Fruit fly (Drosophila melanogaster) whole organism, wandering third instar larva: Measurements from ENCODE around the gene CG2652.

Experiments used
- Abd-B ChIP-seq: fragments of >200 bp; optimal IDR thresholded peaks from 2 replicates; lab custom pipeline; 2017; ENCODE audit warnings: missing biosample characterization, missing genetic modification characterization
- CG32264 ChIP-seq: fragments of 200-800 bp; sonication (Bioruptor generic); optimal IDR thresholded peaks from 2 replicates; lab custom pipeline; 2016; ENCODE audit warnings: missing biosample characterization, missing genetic modification characterization
- CG9705 ChIP-seq: fragments of 200-800 bp; sonication (Bioruptor generic); optimal IDR thresholded peaks from 2 replicates; lab custom pipeline; 2018; ENCODE audit warnings: missing biosample characterization, mild to moderate bottlenecking, missing genetic modification characterization
- CrebA ChIP-seq: fragments of 200-800 bp; sonication (Bioruptor generic); optimal IDR thresholded peaks from 2 replicates; lab custom pipeline; 2016; ENCODE audit warnings: missing biosample characterization, mild to moderate bottlenecking, missing genetic modification characterization, borderline replicate concordance
- Dfd ChIP-seq: fragments of >200 bp; optimal IDR thresholded peaks from 2 replicates; lab custom pipeline; 2017; ENCODE audit warnings: missing biosample characterization, missing genetic modification characterization
- Dif ChIP-seq: fragments of 200-275, 200-300 bp; sonication (Bioruptor generic); optimal IDR thresholded peaks from 2 replicates; lab custom pipeline; 2018; ENCODE audit warnings: missing biosample characterization, missing genetic modification characterization; ENCODE audit not compliant: partially characterized antibody
- GATAd ChIP-seq: sonication (Bioruptor generic); optimal IDR thresholded peaks from 2 replicates; lab custom pipeline; 2016; ENCODE audit warnings: missing biosample characterization, missing genetic modification characterization
- HLH106 ChIP-seq: fragments of 200-800 bp; optimal IDR thresholded peaks from 3 replicates; lab custom pipeline; 2019; ENCODE audit warnings: missing biosample characterization, mild to moderate bottlenecking, missing genetic modification characterization, moderate library complexity
- Hnf4 ChIP-seq: fragments of 200-800 bp; sonication (Bioruptor generic); optimal IDR thresholded peaks from 2 replicates; lab custom pipeline; 2016; ENCODE audit warnings: missing biosample characterization, mild to moderate bottlenecking, missing genetic modification characterization
- Hr78 ChIP-seq: fragments of >200 bp; optimal IDR thresholded peaks from 2 replicates; lab custom pipeline; 2017; ENCODE audit warnings: missing biosample characterization, missing genetic modification characterization
- Hr83 ChIP-seq: fragments of 200-300 bp; sonication (Bioruptor generic); optimal IDR thresholded peaks from 2 replicates; lab custom pipeline; 2016; ENCODE audit warnings: missing biosample characterization, mild to moderate bottlenecking, missing genetic modification characterization, moderate library complexity; ENCODE audit not compliant: poor library complexity, severe bottlenecking
- Jra ChIP-seq: sonication (Bioruptor generic); optimal IDR thresholded peaks from 2 replicates; lab custom pipeline; 2016; ENCODE audit warnings: missing biosample characterization, missing genetic modification characterization
- Mio ChIP-seq: sonication (Bioruptor generic); optimal IDR thresholded peaks from 2 replicates; lab custom pipeline; 2016; ENCODE audit warnings: missing biosample characterization, missing genetic modification characterization
- Myc ChIP-seq: fragments of >200 bp; optimal IDR thresholded peaks from 2 replicates; lab custom pipeline; 2017
- N ChIP-seq: fragments of >200 bp; optimal IDR thresholded peaks from 2 replicates; lab custom pipeline; 2018; ENCODE audit warnings: missing biosample characterization, missing external identifiers, missing genetic modification characterization
- OdsH ChIP-seq: fragments of 200-800 bp; sonication (Bioruptor generic); optimal IDR thresholded peaks from 2 replicates; lab custom pipeline; 2016; ENCODE audit warnings: missing biosample characterization, mild to moderate bottlenecking, missing genetic modification characterization
- Rel ChIP-seq, 2 experiments: fragments of 200-800 bp; sonication (Bioruptor generic) in 1 of 2; optimal IDR thresholded peaks; 2 replicates in 1 of 2; 3 replicates in 1 of 2; lab custom pipeline; 2016 to 2019; ENCODE audit warnings: mild to moderate bottlenecking in 2 of 2, missing biosample characterization in 2 of 2, missing genetic modification characterization in 2 of 2, moderate library complexity in 1 of 2
- Sp1 ChIP-seq: fragments of 200-800 bp; sonication (Bioruptor generic); optimal IDR thresholded peaks from 3 replicates; lab custom pipeline; 2019; ENCODE audit warnings: missing biosample characterization, mild to moderate bottlenecking, missing genetic modification characterization, moderate library complexity
- Vsx2 ChIP-seq: fragments of 200-300, 225-300 bp; sonication (Bioruptor generic); optimal IDR thresholded peaks from 2 replicates; lab custom pipeline; 2018; ENCODE audit warnings: missing biosample characterization, missing genetic modification characterization; ENCODE audit not compliant: partially characterized antibody
- br ChIP-seq: fragments of 200-800 bp; sonication (Bioruptor generic); optimal IDR thresholded peaks from 2 replicates; lab custom pipeline; 2016; ENCODE audit warnings: missing biosample characterization, missing genetic modification characterization
- brk ChIP-seq: fragments of 200-800 bp; sonication (Bioruptor generic); optimal IDR thresholded peaks from 2 replicates; lab custom pipeline; 2016; ENCODE audit warnings: missing biosample characterization, mild to moderate bottlenecking, missing genetic modification characterization
- dl ChIP-seq, 2 experiments: fragments of 175-275, 200-275 bp in 1 of 2; fragments of 200-275 bp in 1 of 2; sonication (Bioruptor generic); optimal IDR thresholded peaks; lab custom pipeline; 2018; ENCODE audit warnings: mild to moderate bottlenecking in 2 of 2, missing biosample characterization in 2 of 2, missing genetic modification characterization in 2 of 2, moderate library complexity in 2 of 2; ENCODE audit not compliant: partially characterized antibody in 2 of 2, insufficient read depth in 1 of 2
- dmrt93B ChIP-seq: fragments of 200-800 bp; sonication (Bioruptor generic); optimal IDR thresholded peaks from 2 replicates; lab custom pipeline; 2018; ENCODE audit warnings: missing biosample characterization, mild to moderate bottlenecking, missing genetic modification characterization
- ey ChIP-seq: fragments of 200-800 bp; sonication (Bioruptor generic); optimal IDR thresholded peaks from 2 replicates; lab custom pipeline; 2016; ENCODE audit warnings: missing biosample characterization, missing genetic modification characterization
- foxo ChIP-seq, 2 experiments: fragments of 200-800 bp; sonication (Bioruptor generic); optimal IDR thresholded peaks; 2 replicates in 1 of 2; 3 replicates in 1 of 2; lab custom pipeline; 2016 to 2017; ENCODE audit warnings: missing biosample characterization in 2 of 2, missing genetic modification characterization in 2 of 2
- fru ChIP-seq: fragments of 200-800 bp; sonication (Bioruptor generic); optimal IDR thresholded peaks from 3 replicates; lab custom pipeline; 2016; ENCODE audit warnings: missing biosample characterization, mild to moderate bottlenecking, missing genetic modification characterization
- h ChIP-seq: fragments of 200-800 bp; sonication (Bioruptor generic); optimal IDR thresholded peaks from 3 replicates; lab custom pipeline; 2016; ENCODE audit warnings: missing biosample characterization, mild to moderate bottlenecking, missing genetic modification characterization
- jim ChIP-seq: fragments of 175-275, 200-325 bp; sonication (Bioruptor generic); optimal IDR thresholded peaks from 2 replicates; lab custom pipeline; 2016; ENCODE audit warnings: missing biosample characterization, mild to moderate bottlenecking, missing genetic modification characterization
- lola ChIP-seq: fragments of >200 bp; optimal IDR thresholded peaks from 2 replicates; lab custom pipeline; 2017; ENCODE audit warnings: missing biosample characterization, missing genetic modification characterization
- pan ChIP-seq: fragments of >200 bp; optimal IDR thresholded peaks from 2 replicates; lab custom pipeline; 2017
- psq ChIP-seq: fragments of 200-800 bp; sonication (Bioruptor generic); optimal IDR thresholded peaks from 3 replicates; lab custom pipeline; 2017; ENCODE audit warnings: missing biosample characterization, mild to moderate bottlenecking, missing genetic modification characterization, moderate library complexity
- rgr ChIP-seq: fragments of 200-800 bp; sonication (Bioruptor generic); optimal IDR thresholded peaks from 3 replicates; lab custom pipeline; 2016; ENCODE audit warnings: missing biosample characterization, mild to moderate bottlenecking, missing genetic modification characterization
- sage ChIP-seq: fragments of 200-800 bp; sonication (Bioruptor generic); optimal IDR thresholded peaks from 2 replicates; lab custom pipeline; 2016; ENCODE audit warnings: missing biosample characterization, mild to moderate bottlenecking, missing genetic modification characterization
- sv ChIP-seq: fragments of 200-800 bp; sonication (Bioruptor generic); optimal IDR thresholded peaks from 3 replicates; lab custom pipeline; 2016; ENCODE audit warnings: missing biosample characterization, missing genetic modification characterization
- woc ChIP-seq: sonication (Bioruptor generic); optimal IDR thresholded peaks from 2 replicates; lab custom pipeline; 2016; ENCODE audit warnings: missing biosample characterization, mild to moderate bottlenecking, missing genetic modification characterization

Gene CG2652

dm6 chrX:2662540-2663133 lies 20.1 kb downstream of the CG2652 start:
- TF ChIP-seq sage (GFP tag; lab: Kevin White, UChicago) = no peak
- no peak for TF ChIP-seq lola (GFP tag; lab: Kevin White, UChicago)
- TF ChIP-seq brk (GFP tag; lab: Kevin White, UChicago) = no peak
- TF ChIP-seq, all 38 proteins: peak for 0

- TF ChIP-seq rgr (GFP tag; lab: Kevin White, UChicago) = no peak
- no peak for TF ChIP-seq HLH106 (tag; lab: Kevin White, UChicago)
- no peak for TF ChIP-seq Rel (GFP tag; optimal IDR thresholded peaks at IDR 0.05; lab: Kevin White, UChicago)
- peak; percentile 25 for TF ChIP-seq Rel (tag; optimal IDR thresholded peaks at IDR 0.05; lab: Kevin White, UChicago)
- peak; percentile 18 for TF ChIP-seq h (GFP tag; lab: Kevin White, UChicago)
- no peak for TF ChIP-seq foxo (GFP tag; optimal IDR thresholded peaks at IDR 0.05; lab: Kevin White, UChicago)
- TF ChIP-seq br = no peak
- TF ChIP-seq woc (GFP tag; lab: Kevin White, UChicago) = no peak
- no peak for TF ChIP-seq ey
- TF ChIP-seq Hnf4 (GFP tag; lab: Kevin White, UChicago) = no peak
- TF ChIP-seq GATAd (GFP tag; lab: Kevin White, UChicago) = no peak
- TF ChIP-seq dl (GFP tag; optimal IDR thresholded peaks at IDR 0.05; lab: Kevin White, UChicago; ENCODE audit: insufficient read depth in 1 of 2, partially characterized antibody in 2 of 2) = no peak
- no peak for TF ChIP-seq Mio (GFP tag; lab: Kevin White, UChicago)
- peak; percentile 62 for TF ChIP-seq Dfd
- TF ChIP-seq OdsH (GFP tag; lab: Kevin White, UChicago) = no peak
- no peak for TF ChIP-seq Hr78 (GFP tag; lab: Kevin White, UChicago)
- TF ChIP-seq Jra = no peak
These were observed 21.0 kb downstream of the CG2652 start for dm6 chrX:2661758-2662157.

dm6 chrX:2659430-2660075 lies 23.2 kb downstream of the CG2652 start:
- TF ChIP-seq woc (GFP tag; lab: Kevin White, UChicago) (no peak), fru (peak; percentile 13), foxo (GFP tag; optimal IDR thresholded peaks at IDR 0.05; lab: Kevin White, UChicago) (peak in 1 of 2 experiments; percentile 30)

- TF ChIP-seq fru = peak; percentile 12
- TF ChIP-seq rgr (GFP tag; lab: Kevin White, UChicago) = no peak
- peak; percentile 75 for TF ChIP-seq h (GFP tag; lab: Kevin White, UChicago)
- peak; percentile 72 for TF ChIP-seq Jra
- TF ChIP-seq ey = no peak
- no peak for TF ChIP-seq pan (lab: Kevin White, UChicago)
- TF ChIP-seq Myc (lab: Kevin White, UChicago) = no peak
- no peak for TF ChIP-seq woc (GFP tag; lab: Kevin White, UChicago)
- no peak for TF ChIP-seq CG32264 (GFP tag; lab: Kevin White, UChicago)
- TF ChIP-seq dl (GFP tag; optimal IDR thresholded peaks at IDR 0.05; lab: Kevin White, UChicago; ENCODE audit: insufficient read depth in 1 of 2, partially characterized antibody in 2 of 2) = peak; percentile 10 to 62
- TF ChIP-seq sage (GFP tag; lab: Kevin White, UChicago) = no peak
- TF ChIP-seq br = peak; percentile 11
- peak in 1 of 2 experiments; percentile 20 for TF ChIP-seq foxo (GFP tag; optimal IDR thresholded peaks at IDR 0.05; lab: Kevin White, UChicago)
- no peak for TF ChIP-seq N (GFP tag; lab: Kevin White, UChicago)
- TF ChIP-seq Abd-B (GFP tag; lab: Kevin White, UChicago) = no peak
- peak; percentile 82 for TF ChIP-seq Dif
- no peak for TF ChIP-seq OdsH (GFP tag; lab: Kevin White, UChicago)
- TF ChIP-seq Mio (GFP tag; lab: Kevin White, UChicago) = no peak
- no peak for TF ChIP-seq dmrt93B (GFP tag; lab: Kevin White, UChicago)
- TF ChIP-seq Hnf4 (GFP tag; lab: Kevin White, UChicago) = no peak
- TF ChIP-seq Sp1 (GFP tag; lab: Kevin White, UChicago) = peak; percentile 13
- TF ChIP-seq GATAd (GFP tag; lab: Kevin White, UChicago) = no peak
- TF ChIP-seq Dfd = no peak
- TF ChIP-seq HLH106 (tag; lab: Kevin White, UChicago) = no peak
- no peak for TF ChIP-seq sv (GFP tag; lab: Kevin White, UChicago)
- TF ChIP-seq Vsx2 (GFP tag; lab: Kevin White, UChicago) = peak; percentile 56
- peak; percentile 22 for TF ChIP-seq Hr83
- TF ChIP-seq Hr78 (GFP tag; lab: Kevin White, UChicago) = no peak
- TF ChIP-seq CG9705 (GFP tag; lab: Kevin White, UChicago) = no peak
- no peak for TF ChIP-seq Rel (GFP tag; optimal IDR thresholded peaks at IDR 0.05; lab: Kevin White, UChicago)
- TF ChIP-seq Rel (tag; optimal IDR thresholded peaks at IDR 0.05; lab: Kevin White, UChicago) = peak; percentile 59
- peak; percentile 72 for TF ChIP-seq psq (GFP tag; lab: Kevin White, UChicago)
- TF ChIP-seq CrebA (GFP tag; lab: Kevin White, UChicago) = peak; percentile 80
- TF ChIP-seq jim (GFP tag; lab: Kevin White, UChicago) = no peak
- TF ChIP-seq, all 38 proteins: peak for 13
These were observed 24.4 kb downstream of the CG2652 start for dm6 chrX:2658258-2658853.
